Fruit fly (Drosophila melanogaster) whole organism, embryonic: Measurements from ENCODE around the gene CG31551.
A peak's percentile ranks its signal among the peaks of the same experiment; 100 is the strongest.

Experiments
- Bgb ChIP-seq: fragments of 200-800 bp; sonication (Bioruptor generic); IDR thresholded peaks from 2 replicates; pipeline ENCODE4 v1.3.6; 2022; ENCODE audit warnings: missing biosample characterization, missing genetic modification characterization; ENCODE audit not compliant: partially characterized antibody
- CG11695 ChIP-seq: fragments of 200-800 bp; sonication (Bioruptor generic); IDR thresholded peaks from 3 replicates; pipeline ENCODE4 v1.3.6; 2022; ENCODE audit warnings: missing biosample characterization, missing genetic modification characterization
- CG13775 ChIP-seq: fragments of 200-800 bp; sonication (Bioruptor generic); optimal IDR thresholded peaks from 3 replicates; lab custom pipeline; 2017; ENCODE audit warnings: missing biosample characterization, mild to moderate bottlenecking, missing genetic modification characterization
- CG1603 ChIP-seq: fragments of 200-800 bp; sonication (Bioruptor generic); optimal IDR thresholded peaks from 2 replicates; lab custom pipeline; 2019; ENCODE audit warnings: missing biosample characterization, mild to moderate bottlenecking, missing genetic modification characterization, moderate library complexity
- CG16813 ChIP-seq: fragments of 200-800 bp; sonication (Bioruptor generic); IDR thresholded peaks from 3 replicates; pipeline ENCODE4 v1.3.6; 2022; ENCODE audit warnings: missing biosample characterization, missing genetic modification characterization; ENCODE audit not compliant: partially characterized antibody
- CG2129 ChIP-seq: fragments of 200-800 bp; sonication (Bioruptor generic); IDR thresholded peaks from 2 replicates; pipeline ENCODE4 v1.3.6; 2022; ENCODE audit warnings: missing biosample characterization, missing genetic modification characterization; ENCODE audit not compliant: partially characterized antibody
- CG30020 ChIP-seq: fragments of 200-800 bp; optimal IDR thresholded peaks from 2 replicates; lab custom pipeline; 2019; ENCODE audit warnings: missing biosample characterization, mild to moderate bottlenecking, missing genetic modification characterization, moderate library complexity
- CG31365 ChIP-seq: fragments of 200-800 bp; sonication (Bioruptor generic); optimal IDR thresholded peaks from 2 replicates; lab custom pipeline; 2018; ENCODE audit warnings: missing biosample characterization, mild to moderate bottlenecking, missing genetic modification characterization
- CG3838 ChIP-seq: fragments of 200-800 bp; sonication (Bioruptor generic); optimal IDR thresholded peaks from 3 replicates; lab custom pipeline; 2016; ENCODE audit warnings: missing biosample characterization, missing genetic modification characterization
- CG3847 ChIP-seq: fragments of 200-800 bp; sonication (Bioruptor generic); IDR thresholded peaks from 2 replicates; pipeline ENCODE4 v1.3.6; 2022; ENCODE audit warnings: missing biosample characterization, missing genetic modification characterization
- CG4282 ChIP-seq: fragments of 200-800 bp; sonication (Bioruptor generic); optimal IDR thresholded peaks from 2 replicates; lab custom pipeline; 2016; ENCODE audit warnings: missing biosample characterization, missing genetic modification characterization
- CG43689 ChIP-seq: fragments of 200-800 bp; sonication (Bioruptor generic); IDR thresholded peaks from 2 replicates; pipeline ENCODE4 v1.3.6; 2022; ENCODE audit warnings: missing biosample characterization, missing genetic modification characterization
- CG4424 ChIP-seq: fragments of 200-800 bp; sonication (Bioruptor generic); optimal IDR thresholded peaks from 3 replicates; lab custom pipeline; 2016; ENCODE audit warnings: missing biosample characterization, missing genetic modification characterization
- CG4617 ChIP-seq: fragments of 200-800 bp; sonication (Bioruptor generic); optimal IDR thresholded peaks from 3 replicates; lab custom pipeline; 2016; ENCODE audit warnings: missing biosample characterization, missing genetic modification characterization, borderline replicate concordance
- CG9437 ChIP-seq: fragments of 200-800 bp; sonication (Bioruptor generic); optimal IDR thresholded peaks from 2 replicates; lab custom pipeline; 2018; ENCODE audit warnings: missing biosample characterization, mild to moderate bottlenecking, missing genetic modification characterization
- CG9817 ChIP-seq: fragments of 200-800 bp; sonication (Bioruptor generic); optimal IDR thresholded peaks from 2 replicates; lab custom pipeline; 2018; ENCODE audit warnings: missing biosample characterization, mild to moderate bottlenecking, missing genetic modification characterization, moderate library complexity
- CG9932 ChIP-seq: fragments of 200-800 bp; sonication (Bioruptor generic); IDR thresholded peaks from 2 replicates; pipeline ENCODE4 v1.3.6; 2022; ENCODE audit warnings: missing biosample characterization, missing genetic modification characterization
- CHES-1-like ChIP-seq: fragments of 200-800 bp; sonication (Bioruptor generic); optimal IDR thresholded peaks from 2 replicates; lab custom pipeline; 2016; ENCODE audit warnings: missing biosample characterization, missing genetic modification characterization
- D ChIP-seq, 2 experiments: fragments of 200-800 bp in 1 of 2; fragments of >200 bp in 1 of 2; sonication (Bioruptor generic) in 1 of 2; optimal IDR thresholded peaks; 2 replicates in 1 of 2; 3 replicates in 1 of 2; lab custom pipeline; 2017; ENCODE audit warnings: mild to moderate bottlenecking in 1 of 2, missing biosample characterization in 1 of 2, missing genetic modification characterization in 1 of 2, missing genetic modification reagents in 1 of 2
- Dek ChIP-seq: fragments of 200-800 bp; sonication (Bioruptor generic); optimal IDR thresholded peaks from 3 replicates; lab custom pipeline; 2019; ENCODE audit warnings: missing biosample characterization, mild to moderate bottlenecking, missing genetic modification characterization, moderate library complexity
- Dll ChIP-seq: fragments of 200-800 bp; sonication (Bioruptor generic); IDR thresholded peaks from 4 replicates; pipeline ENCODE4 v1.3.6; 2022; ENCODE audit warnings: missing biosample characterization, missing genetic modification characterization; ENCODE audit not compliant: partially characterized antibody
- Ets97D ChIP-seq: fragments of 200-800 bp; sonication (Bioruptor generic); optimal IDR thresholded peaks from 3 replicates; lab custom pipeline; 2016; ENCODE audit warnings: missing biosample characterization, missing genetic modification characterization
- Fer1 ChIP-seq: fragments of 200-800 bp; sonication (Bioruptor generic); optimal IDR thresholded peaks from 2 replicates; lab custom pipeline; 2017; ENCODE audit warnings: missing biosample characterization, mild to moderate bottlenecking, missing genetic modification characterization
- HLHmδ ChIP-seq: fragments of 200-800 bp; sonication (Bioruptor generic); optimal IDR thresholded peaks from 2 replicates; lab custom pipeline; 2018; ENCODE audit warnings: missing biosample characterization, mild to moderate bottlenecking, missing genetic modification characterization, moderate library complexity
- HmgD ChIP-seq: fragments of 200-800 bp; sonication (Bioruptor generic); optimal IDR thresholded peaks from 3 replicates; lab custom pipeline; 2016; ENCODE audit warnings: missing biosample characterization, missing genetic modification characterization
- Med ChIP-seq: fragments of 200-800 bp; sonication (Bioruptor generic); peaks from one replicate; lab custom pipeline; 2016; ENCODE audit warnings: missing biosample characterization, missing genetic modification characterization, mild to moderate bottlenecking, inconsistent platforms, moderate library complexity
- Meics ChIP-seq: fragments of 200-800 bp; sonication (Bioruptor generic); optimal IDR thresholded peaks from 2 replicates; lab custom pipeline; 2017; ENCODE audit warnings: missing biosample characterization, mild to moderate bottlenecking, missing genetic modification characterization
- Xrp1 ChIP-seq: fragments of 200-800 bp; sonication (Bioruptor generic); IDR thresholded peaks from 2 replicates; pipeline ENCODE4 v1.3.6; 2022; ENCODE audit warnings: missing biosample characterization, missing genetic modification characterization
- YL-1 ChIP-seq: fragments of 200-800 bp; sonication (Bioruptor generic); optimal IDR thresholded peaks from 3 replicates; lab custom pipeline; 2017; ENCODE audit warnings: missing biosample characterization, mild to moderate bottlenecking, missing genetic modification characterization
- al ChIP-seq: fragments of 200-800 bp; sonication (Bioruptor generic); IDR thresholded peaks from 2 replicates; pipeline ENCODE4 v1.3.6; 2022; ENCODE audit warnings: missing biosample characterization, missing genetic modification characterization
- ase ChIP-seq: fragments of 200-800 bp; sonication (Bioruptor generic); IDR thresholded peaks from 3 replicates; pipeline ENCODE4 v1.3.6; 2022; ENCODE audit warnings: missing biosample characterization, missing genetic modification characterization
- ato ChIP-seq: fragments of 200-800 bp; sonication (Bioruptor generic); IDR thresholded peaks from 2 replicates; pipeline ENCODE4 v1.3.6; 2022; ENCODE audit warnings: missing biosample characterization, missing genetic modification characterization; ENCODE audit not compliant: partially characterized antibody
- bab2 ChIP-seq: fragments of 200-800 bp; sonication (Bioruptor generic); optimal IDR thresholded peaks from 2 replicates; lab custom pipeline; 2016; ENCODE audit warnings: missing biosample characterization, missing genetic modification characterization
- bbx ChIP-seq: fragments of 200-800 bp; sonication (Bioruptor generic); IDR thresholded peaks from 2 replicates; pipeline ENCODE4 v1.3.6; 2022; ENCODE audit warnings: missing biosample characterization, missing genetic modification characterization; ENCODE audit not compliant: partially characterized antibody
- ewg ChIP-seq: fragments of 200-800 bp; sonication (Bioruptor generic); optimal IDR thresholded peaks from 3 replicates; lab custom pipeline; 2017; ENCODE audit warnings: mild to moderate bottlenecking, missing biosample characterization, missing genetic modification reagents, missing genetic modification characterization
- gcm2 ChIP-seq: fragments of 200-800 bp; sonication (Bioruptor generic); optimal IDR thresholded peaks from 2 replicates; lab custom pipeline; 2016; ENCODE audit warnings: missing biosample characterization, missing genetic modification characterization
- gem ChIP-seq: fragments of 200-800 bp; sonication (Bioruptor generic); optimal IDR thresholded peaks from 2 replicates; lab custom pipeline; 2019; ENCODE audit warnings: missing biosample characterization, mild to moderate bottlenecking, missing genetic modification characterization, moderate library complexity
- hkb ChIP-seq, 2 experiments: fragments of 200-800 bp in 1 of 2; fragments of >200 bp in 1 of 2; sonication (Bioruptor generic) in 1 of 2; IDR thresholded peaks in 1 of 2; optimal IDR thresholded peaks in 1 of 2; 2 replicates each; pipeline versions ENCODE4 v1.3.6 to Lab custom; 2017 to 2022; ENCODE audit warnings: missing biosample characterization in 1 of 2, missing genetic modification characterization in 1 of 2
- kay ChIP-seq: fragments of 200-800 bp; sonication (Bioruptor generic); optimal IDR thresholded peaks from 2 replicates; lab custom pipeline; 2016; ENCODE audit warnings: missing biosample characterization, missing genetic modification characterization
- mirr ChIP-seq: fragments of 200-800 bp; sonication (Bioruptor generic); optimal IDR thresholded peaks from 3 replicates; lab custom pipeline; 2018; ENCODE audit warnings: missing biosample characterization, mild to moderate bottlenecking, missing genetic modification characterization
- ranshi ChIP-seq: fragments of 200-800 bp; sonication (Bioruptor generic); IDR thresholded peaks from 2 replicates; pipeline ENCODE4 v1.3.6; 2022; ENCODE audit warnings: missing biosample characterization, missing genetic modification characterization
- scrt ChIP-seq: fragments of 200-800 bp; sonication (Bioruptor generic); optimal IDR thresholded peaks from 2 replicates; lab custom pipeline; 2018; ENCODE audit warnings: missing biosample characterization, mild to moderate bottlenecking, missing genetic modification characterization, moderate library complexity
- sens ChIP-seq: fragments of 200-800 bp; sonication (Bioruptor generic); peaks from one replicate; lab custom pipeline; 2016; ENCODE audit warnings: missing biosample characterization, missing genetic modification characterization
- seq ChIP-seq: fragments of 200-800 bp; sonication (Bioruptor generic); IDR thresholded peaks from 2 replicates; pipeline ENCODE4 v1.3.6; 2022; ENCODE audit warnings: missing biosample characterization, missing genetic modification characterization
- sisA ChIP-seq: fragments of 200-800 bp; sonication (Bioruptor generic); IDR thresholded peaks from 2 replicates; pipeline ENCODE4 v1.3.6; 2022; ENCODE audit warnings: missing biosample characterization, missing genetic modification characterization
- slp2 ChIP-seq: fragments of 200-800 bp; sonication (Bioruptor generic); optimal IDR thresholded peaks from 2 replicates; lab custom pipeline; 2016; ENCODE audit warnings: missing biosample characterization, missing genetic modification characterization
- tup ChIP-seq: fragments of 200-800 bp; sonication (Bioruptor generic); optimal IDR thresholded peaks from 2 replicates; lab custom pipeline; 2016; ENCODE audit warnings: missing biosample characterization, mild to moderate bottlenecking, missing genetic modification characterization, moderate library complexity

CG31551 gene

DNA sequence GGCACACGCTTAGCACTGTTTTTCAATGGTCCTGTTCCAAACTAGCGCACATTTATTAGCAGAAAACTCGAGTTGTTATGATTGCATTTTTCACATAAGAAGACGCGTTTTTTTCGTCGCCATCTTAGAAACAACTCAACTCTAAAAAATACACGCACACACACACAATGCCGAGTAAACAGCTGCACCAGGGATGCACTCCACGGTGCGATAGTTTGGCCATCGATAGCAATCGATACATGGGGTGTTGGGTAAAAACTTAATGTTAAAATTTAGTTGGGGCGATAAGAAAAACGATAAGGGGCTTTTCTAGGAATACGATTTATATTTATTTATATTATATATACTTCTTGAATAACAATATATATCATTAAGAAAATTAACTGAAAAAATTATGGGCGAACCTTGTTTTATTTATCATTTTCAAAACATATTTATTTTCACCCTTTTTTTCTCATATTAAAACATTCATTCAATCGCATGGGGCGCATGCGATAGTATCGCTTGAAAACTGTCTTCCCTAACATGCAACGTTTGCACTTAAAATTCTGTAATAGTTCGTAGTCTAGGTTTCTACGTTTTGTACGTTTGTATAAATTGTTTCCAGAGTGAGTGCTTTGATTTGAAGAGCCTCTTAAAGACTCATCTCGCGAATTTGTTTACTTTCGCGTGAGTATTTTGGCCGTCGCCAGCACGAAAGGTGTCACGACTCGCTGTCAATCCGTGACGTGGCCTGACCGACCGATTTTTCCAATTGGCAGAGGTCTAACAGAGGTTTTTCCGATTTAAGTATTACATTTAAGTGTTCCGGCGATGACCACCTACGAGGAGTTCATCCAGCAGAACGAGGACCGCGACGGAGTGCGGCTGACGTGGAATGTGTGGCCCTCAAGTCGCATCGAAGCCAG, 21.2 kb downstream of the CG31551 start, which contains the start of the genes MTA1-like and Sec23 (continued):
- TF ChIP-seq CG3847 (GFP tag; lab: Robert Waterston, UW) (peak; percentile 61), mirr (GFP tag; lab: Kevin White, UChicago) (no peak), Med (GFP tag; lab: Kevin White, UChicago) (peak; percentile 80), CG9817 (tag; lab: Kevin White, UChicago) (peak; percentile 47), Bgb (GFP tag; lab: Robert Waterston, UW) (peak; percentile 88), CG9932 (peak; percentile 80), ato (GFP tag; lab: Robert Waterston, UW) (peak; percentile 76), CG30020 (peak; percentile 78), CG4424 (GFP tag; lab: Kevin White, UChicago) (peak; percentile 56), bab2 (GFP tag; lab: Kevin White, UChicago) (peak; percentile 41), CHES-1-like (GFP tag; lab: Kevin White, UChicago) (no peak), CG3838 (GFP tag; lab: Kevin White, UChicago) (no peak), CG2129 (GFP tag; lab: Robert Waterston, UW) (peak; percentile 86), ase (GFP tag; lab: Robert Waterston, UW) (no peak), CG31365 (no peak), CG9437 (GFP tag; lab: Kevin White, UChicago) (peak; percentile 75), CG16813 (GFP tag; lab: Robert Waterston, UW) (peak; percentile 98), Fer1 (peak; percentile 11), HmgD (GFP tag; lab: Kevin White, UChicago) (peak; percentile 14), CG4282 (GFP tag; lab: Kevin White, UChicago) (no peak), CG13775 (GFP tag; lab: Kevin White, UChicago) (peak; percentile 81), al (GFP tag; lab: Robert Waterston, UW) (peak; percentile 54), slp2 (GFP tag; lab: Kevin White, UChicago) (no peak), hkb (optimal IDR thresholded peaks at IDR 0.05; lab: Kevin White, UChicago) (no peak), hkb (GFP tag; IDR thresholded peaks at IDR 0.05; lab: Robert Waterston, UW) (no peak), gcm2 (peak; percentile 47), scrt (peak; percentile 31), tup (peak; percentile 51), sens (GFP tag; lab: Kevin White, UChicago) (peak; percentile 81), HLHmδ (GFP tag; lab: Kevin White, UChicago) (peak; percentile 41), CG1603 (tag; lab: Kevin White, UChicago) (peak; percentile 49), Xrp1 (GFP tag; lab: Robert Waterston, UW) (no peak), sisA (GFP tag; lab: Robert Waterston, UW) (peak; percentile 55), seq (GFP tag; lab: Robert Waterston, UW) (no peak), Ets97D (peak; percentile 64), D (optimal IDR thresholded peaks at IDR 0.05; lab: Kevin White, UChicago) (no peak), D (GFP tag; optimal IDR thresholded peaks at IDR 0.05; lab: Kevin White, UChicago) (peak; percentile 18), Dll (GFP tag; lab: Robert Waterston, UW) (peak; percentile 97), CG43689 (no peak), bbx (GFP tag; lab: Robert Waterston, UW) (peak; percentile 90), Meics (GFP tag; lab: Kevin White, UChicago) (peak; percentile 53), ewg (GFP tag; lab: Kevin White, UChicago) (peak; percentile 41), gem (peak; percentile 76), CG11695 (GFP tag; lab: Robert Waterston, UW) (0 out of 3 replicates have a peak, but pooled peaks have one; percentile 27), YL-1 (GFP tag; lab: Kevin White, UChicago) (peak; percentile 80), ranshi (GFP tag; lab: Robert Waterston, UW) (0 out of 2 replicates have a peak, but pooled peaks have one; percentile 19), kay (GFP tag; lab: Kevin White, UChicago) (no peak), Dek (tag; lab: Kevin White, UChicago) (peak; percentile 58), CG4617 (GFP tag; lab: Kevin White, UChicago) (no peak)
